Worm (Caenorhabditis elegans): ENCODE data around the gene tpra-1.

Gene tpra-1

ce11 chrIV:8929942-8930492 lies 26.3 kb upstream of the tpra-1 start, which contains the start of the genes D1046.18 and slc-25A26:
Gene D1046.18, plus strand, starts transcription at chrIV:8930242.
Gene slc-25A26, plus strand, starts transcription at chrIV:8930442.
- TF ChIP-seq lin-39 (tag; optimal IDR thresholded peaks at IDR 0.05) (no peak), pha-4 (tag; optimal IDR thresholded peaks at IDR 0.05) (no peak), ztf-4 (tag; optimal IDR thresholded peaks at IDR 0.05) (no peak), lin-15B (tag; optimal IDR thresholded peaks at IDR 0.05) (no peak), mml-1 (tag; optimal IDR thresholded peaks at IDR 0.05) (no peak), unc-62 (GFP tag; optimal IDR thresholded peaks at IDR 0.05) (no peak)

- TF ChIP-seq fkh-2 (tag; optimal IDR thresholded peaks at IDR 0.05) (no peak), daf-12 (tag; optimal IDR thresholded peaks at IDR 0.05) (no peak), snpc-4 (tag; optimal IDR thresholded peaks at IDR 0.05) (no peak), nhr-77 (tag; optimal IDR thresholded peaks at IDR 0.05) (no peak), R02D3.7 (tag; optimal IDR thresholded peaks at IDR 0.05) (no peak), eor-1 (tag; optimal IDR thresholded peaks at IDR 0.05) (no peak), tbx-2 (tag; optimal IDR thresholded peaks at IDR 0.05) (no peak)
Observed at ce11 chrIV:8933575-8933974, 22.7 kb upstream of the tpra-1 start, which contains the start of gene D1046.4. Gene D1046.4, plus strand, starts transcription at chrIV:8933875.

- peak; percentile 43 for TF ChIP-seq fkh-10 (GFP tag; optimal IDR thresholded peaks at IDR 0.05)
- TF ChIP-seq tbx-2 (tag; optimal IDR thresholded peaks at IDR 0.05) = no peak
- TF ChIP-seq nhr-23 (tag; optimal IDR thresholded peaks at IDR 0.05) = no peak
Observed at ce11 chrIV:8943430-8943829, 12.9 kb upstream of the tpra-1 start.

ce11 chrIV:8947146-8947545 lies 9.1 kb upstream of the tpra-1 start:
- TF ChIP-seq nfya-1 (tag; optimal IDR thresholded peaks at IDR 0.05; ENCODE audit: insufficient read depth) (peak; percentile 27), ZK546.5 (tag; optimal IDR thresholded peaks at IDR 0.05) (no peak), mdl-1 (tag; optimal IDR thresholded peaks at IDR 0.05) (peak; percentile 33), ceh-82 (tag; optimal IDR thresholded peaks at IDR 0.05) (no peak), ceh-28 (tag; optimal IDR thresholded peaks at IDR 0.05) (no peak), ztf-4 (tag; optimal IDR thresholded peaks at IDR 0.05) (no peak), lin-39 (tag; optimal IDR thresholded peaks at IDR 0.05) (peak; percentile 89), hmg-11 (tag; optimal IDR thresholded peaks at IDR 0.05) (no peak)

- TF ChIP-seq pqm-1 (tag; optimal IDR thresholded peaks at IDR 0.05) (peak; percentile 93), jun-1 (tag; optimal IDR thresholded peaks at IDR 0.05) (peak; percentile 77), elt-2 (tag; optimal IDR thresholded peaks at IDR 0.05) (peak; percentile 75), aly-2 (tag; optimal IDR thresholded peaks at IDR 0.05) (no peak), unc-39 (tag; optimal IDR thresholded peaks at IDR 0.05) (no peak), egl-27 (tag; optimal IDR thresholded peaks at IDR 0.05) (no peak), lin-39 (tag; optimal IDR thresholded peaks at IDR 0.05) (no peak), nhr-25 (tag; optimal IDR thresholded peaks at IDR 0.05) (peak; percentile 99), fos-1 (tag; optimal IDR thresholded peaks at IDR 0.05) (peak; percentile 7), ceh-9 (tag; optimal IDR thresholded peaks at IDR 0.05) (no peak), ztf-11 (tag; optimal IDR thresholded peaks at IDR 0.05) (no peak), pha-4 (tag; optimal IDR thresholded peaks at IDR 0.05) (peak; percentile 43), nfya-1 (tag; optimal IDR thresholded peaks at IDR 0.05; ENCODE audit: insufficient read depth) (peak; percentile 54), mdl-1 (tag; optimal IDR thresholded peaks at IDR 0.05) (peak; percentile 81), R02D3.7 (tag; optimal IDR thresholded peaks at IDR 0.05) (no peak), lsy-12 (tag; optimal IDR thresholded peaks at IDR 0.05) (peak; percentile 33), nhr-43 (tag; optimal IDR thresholded peaks at IDR 0.05; ENCODE audit: poor library complexity, severe bottlenecking) (peak; percentile 85), tbx-2 (tag; optimal IDR thresholded peaks at IDR 0.05) (peak; percentile 32), nhr-23 (tag; optimal IDR thresholded peaks at IDR 0.05) (peak; percentile 66)
Observed at ce11 chrIV:8949078-8950039, 6.9 kb upstream of the tpra-1 start.

All from whole organism, L3 larva.